Fruit fly (Drosophila melanogaster): ENCODE data around the gene CG6785.

DNA sequence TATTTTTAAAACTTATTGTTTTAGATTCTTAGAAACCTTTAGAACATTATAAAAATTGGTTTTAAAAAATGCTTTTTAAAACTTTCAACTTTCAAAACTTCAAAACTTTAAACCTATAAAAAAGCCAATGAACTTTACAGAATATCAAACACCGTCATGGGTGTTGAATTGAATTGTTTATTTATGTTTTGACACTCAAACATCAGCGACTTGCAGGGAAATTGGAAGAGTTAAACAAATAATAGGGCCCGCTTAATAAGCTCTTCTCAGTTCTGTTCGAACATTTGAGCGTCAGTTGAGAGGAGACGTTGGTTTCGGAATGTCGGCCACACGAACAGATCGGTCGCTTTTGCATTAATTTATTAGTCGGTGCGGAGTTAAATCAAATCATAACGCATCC is 4.1 kb upstream of the CG6785 start, which contains the start of gene PLCXD:
- TF ChIP-seq fd59A (GFP tag; optimal IDR thresholded peaks at IDR 0.05) (no peak), spab (GFP tag; optimal IDR thresholded peaks at IDR 0.05) (no peak), net (GFP tag; optimal IDR thresholded peaks at IDR 0.05) (no peak), Hr4 (GFP tag; optimal IDR thresholded peaks at IDR 0.05) (no peak), Sox102F (GFP tag; optimal IDR thresholded peaks at IDR 0.05) (no peak), CG16779 (tag; optimal IDR thresholded peaks at IDR 0.05) (no peak), CG10631 (GFP tag; optimal IDR thresholded peaks at IDR 0.05) (no peak), Sox15 (GFP tag; optimal IDR thresholded peaks at IDR 0.05) (no peak)

Data from whole organism, prepupa.